Fruit fly (Drosophila melanogaster) whole organism, embryonic: Measurements from ENCODE around the gene Cyp12a5.

Source experiments
- CG11085 ChIP-seq: fragments of 200-800 bp; sonication (Bioruptor generic); IDR thresholded peaks from 2 replicates; pipeline ENCODE4 v1.3.6; 2022; ENCODE audit warnings: missing biosample characterization, missing genetic modification characterization
- CG11723 ChIP-seq: fragments of 200-800 bp; sonication (Bioruptor generic); optimal IDR thresholded peaks from 2 replicates; lab custom pipeline; 2017; ENCODE audit warnings: missing biosample characterization, mild to moderate bottlenecking, missing genetic modification characterization
- CG12071 ChIP-seq: fragments of 200-800 bp; sonication (Bioruptor generic); optimal IDR thresholded peaks from 3 replicates; lab custom pipeline; 2018; ENCODE audit warnings: missing biosample characterization, mild to moderate bottlenecking, missing genetic modification characterization
- CG14667 ChIP-seq: fragments of 200-800 bp; sonication (Bioruptor generic); IDR thresholded peaks from 2 replicates; pipeline ENCODE4 v1.3.6; 2022; ENCODE audit warnings: missing biosample characterization, missing genetic modification characterization
- CG14965 ChIP-seq: fragments of 200-800 bp; sonication (Bioruptor generic); optimal IDR thresholded peaks from 2 replicates; lab custom pipeline; 2016; ENCODE audit warnings: missing biosample characterization, missing genetic modification characterization, borderline replicate concordance
- CG15514 ChIP-seq: fragments of 200-800 bp; sonication (Bioruptor generic); optimal IDR thresholded peaks from 3 replicates; lab custom pipeline; 2017; ENCODE audit warnings: missing biosample characterization, missing genetic modification characterization, mild to moderate bottlenecking, moderate library complexity, missing genetic modification reagents
- CG17385 ChIP-seq: fragments of 200-800 bp; sonication (Bioruptor generic); optimal IDR thresholded peaks from 3 replicates; lab custom pipeline; 2018; ENCODE audit warnings: missing biosample characterization, mild to moderate bottlenecking, missing genetic modification characterization
- CG17802 ChIP-seq: fragments of 200-800 bp; sonication (Bioruptor generic); optimal IDR thresholded peaks from 2 replicates; lab custom pipeline; 2018; ENCODE audit warnings: missing biosample characterization, mild to moderate bottlenecking, missing genetic modification characterization, moderate library complexity
- CG18011 ChIP-seq: fragments of 200-800 bp; sonication (Bioruptor generic); optimal IDR thresholded peaks from 2 replicates; lab custom pipeline; 2017; ENCODE audit warnings: missing biosample characterization, missing genetic modification characterization, mild to moderate bottlenecking, moderate library complexity, missing genotype
- CG2199 ChIP-seq: fragments of 200-800 bp; sonication (Bioruptor generic); IDR thresholded peaks from 3 replicates; pipeline ENCODE4 v1.3.6; 2022; ENCODE audit warnings: missing biosample characterization, missing genetic modification characterization
- CG2202 ChIP-seq: fragments of 200-800 bp; sonication (Bioruptor generic); optimal IDR thresholded peaks from 2 replicates; lab custom pipeline; 2018; ENCODE audit warnings: missing biosample characterization, mild to moderate bottlenecking, missing genetic modification characterization
- CG2678 ChIP-seq: fragments of 200-800 bp; sonication (Bioruptor generic); optimal IDR thresholded peaks from 3 replicates; lab custom pipeline; 2019; ENCODE audit warnings: missing biosample characterization, mild to moderate bottlenecking, missing genetic modification characterization, moderate library complexity
- CG2712 ChIP-seq: fragments of 200-800 bp; optimal IDR thresholded peaks from 3 replicates; lab custom pipeline; 2019; ENCODE audit warnings: missing biosample characterization, mild to moderate bottlenecking, missing genetic modification characterization, moderate library complexity
- CG30403 ChIP-seq: fragments of 200-800 bp; sonication (Bioruptor generic); optimal IDR thresholded peaks from 3 replicates; lab custom pipeline; 2016; ENCODE audit warnings: missing biosample characterization, missing genetic modification characterization
- CG3838 ChIP-seq: fragments of 200-800 bp; sonication (Bioruptor generic); optimal IDR thresholded peaks from 3 replicates; lab custom pipeline; 2016; ENCODE audit warnings: missing biosample characterization, missing genetic modification characterization
- CG4328 ChIP-seq: fragments of 200-800 bp; sonication (Bioruptor generic); optimal IDR thresholded peaks from 3 replicates; lab custom pipeline; 2017; ENCODE audit warnings: missing biosample characterization, missing genetic modification reagents, missing genetic modification characterization
- CG6254 ChIP-seq: fragments of 200-800 bp; sonication (Bioruptor generic); optimal IDR thresholded peaks from 3 replicates; lab custom pipeline; 2017; ENCODE audit warnings: mild to moderate bottlenecking, missing biosample characterization, missing genetic modification reagents, missing genetic modification characterization
- CG9817 ChIP-seq: fragments of 200-800 bp; sonication (Bioruptor generic); optimal IDR thresholded peaks from 2 replicates; lab custom pipeline; 2018; ENCODE audit warnings: missing biosample characterization, mild to moderate bottlenecking, missing genetic modification characterization, moderate library complexity
- Camta ChIP-seq: fragments of 200-800 bp; sonication (Bioruptor generic); optimal IDR thresholded peaks from 2 replicates; lab custom pipeline; 2016; ENCODE audit warnings: missing biosample characterization, missing genetic modification characterization
- D ChIP-seq, 2 experiments: fragments of 200-800 bp in 1 of 2; fragments of >200 bp in 1 of 2; sonication (Bioruptor generic) in 1 of 2; optimal IDR thresholded peaks; 2 replicates in 1 of 2; 3 replicates in 1 of 2; lab custom pipeline; 2017; ENCODE audit warnings: mild to moderate bottlenecking in 1 of 2, missing biosample characterization in 1 of 2, missing genetic modification characterization in 1 of 2, missing genetic modification reagents in 1 of 2
- Dref ChIP-seq: fragments of 200-800 bp; sonication (Bioruptor generic); IDR thresholded peaks from 2 replicates; pipeline ENCODE4 v1.3.6; 2022; ENCODE audit warnings: missing biosample characterization, missing genetic modification characterization
- Eip74EF ChIP-seq, 2 experiments: fragments of 200-800 bp in 1 of 2; fragments of >200 bp in 1 of 2; sonication (Bioruptor generic) in 1 of 2; optimal IDR thresholded peaks; 2 replicates each; lab custom pipeline; 2017 to 2019; ENCODE audit warnings: missing biosample characterization in 2 of 2, missing genetic modification characterization in 2 of 2, mild to moderate bottlenecking in 1 of 2, moderate library complexity in 1 of 2
- Elba2 ChIP-seq: fragments of 200-800 bp; sonication (Bioruptor generic); optimal IDR thresholded peaks from 3 replicates; lab custom pipeline; 2016; ENCODE audit warnings: missing biosample characterization, missing genetic modification characterization
- Fer1 ChIP-seq: fragments of 200-800 bp; sonication (Bioruptor generic); optimal IDR thresholded peaks from 2 replicates; lab custom pipeline; 2017; ENCODE audit warnings: missing biosample characterization, mild to moderate bottlenecking, missing genetic modification characterization
- Fer2 ChIP-seq: fragments of 200-800 bp; sonication (Bioruptor generic); optimal IDR thresholded peaks from 2 replicates; lab custom pipeline; 2018; ENCODE audit warnings: missing biosample characterization, mild to moderate bottlenecking, missing genetic modification characterization, moderate library complexity
- Hand ChIP-seq: fragments of 200-800 bp; sonication (Bioruptor generic); optimal IDR thresholded peaks from 2 replicates; lab custom pipeline; 2017; ENCODE audit warnings: mild to moderate bottlenecking, missing biosample characterization, missing genetic modification reagents, missing genetic modification characterization
- MBD-R2 ChIP-seq: fragments of 200-800 bp; sonication (Bioruptor generic); IDR thresholded peaks from 2 replicates; pipeline ENCODE4 v1.3.6; 2022; ENCODE audit warnings: missing biosample characterization, missing genetic modification characterization
- Mad ChIP-seq: fragments of 200-800 bp; sonication (Bioruptor generic); optimal IDR thresholded peaks from 2 replicates; lab custom pipeline; 2016; ENCODE audit warnings: missing biosample characterization, missing genetic modification characterization
- Neu2 ChIP-seq: fragments of 200-800 bp; sonication (Bioruptor generic); optimal IDR thresholded peaks from 3 replicates; lab custom pipeline; 2016; ENCODE audit warnings: missing biosample characterization, missing genetic modification characterization, borderline replicate concordance
- NfI ChIP-seq: fragments of 200-800 bp; sonication (Bioruptor generic); optimal IDR thresholded peaks from 3 replicates; lab custom pipeline; 2018; ENCODE audit warnings: missing biosample characterization, mild to moderate bottlenecking, missing genetic modification characterization, moderate library complexity
- Oli ChIP-seq: fragments of 200-800 bp; sonication (Bioruptor generic); optimal IDR thresholded peaks from 2 replicates; lab custom pipeline; 2018; ENCODE audit warnings: missing biosample characterization, mild to moderate bottlenecking, missing genetic modification characterization, moderate library complexity
- Pdp1 ChIP-seq, 2 experiments: fragments of 200-800 bp; sonication (Bioruptor generic); optimal IDR thresholded peaks; 3 replicates each; lab custom pipeline; 2016; ENCODE audit warnings: missing biosample characterization in 2 of 2, missing genetic modification characterization in 2 of 2, mild to moderate bottlenecking in 1 of 2, moderate library complexity in 1 of 2
- Sin3A ChIP-seq: fragments of >200 bp; optimal IDR thresholded peaks from 2 replicates; lab custom pipeline; 2018
- Six4 ChIP-seq: fragments of 200-800 bp; sonication (Bioruptor generic); optimal IDR thresholded peaks from 2 replicates; lab custom pipeline; 2016; ENCODE audit warnings: missing biosample characterization, missing genetic modification characterization
- al ChIP-seq: fragments of 200-800 bp; sonication (Bioruptor generic); IDR thresholded peaks from 2 replicates; pipeline ENCODE4 v1.3.6; 2022; ENCODE audit warnings: missing biosample characterization, missing genetic modification characterization
- cato ChIP-seq: fragments of 200-800 bp; sonication (Bioruptor generic); optimal IDR thresholded peaks from 2 replicates; lab custom pipeline; 2016; ENCODE audit warnings: missing biosample characterization, missing genetic modification characterization, borderline replicate concordance
- dan ChIP-seq: fragments of 200-800 bp; sonication (Bioruptor generic); IDR thresholded peaks from 2 replicates; pipeline ENCODE4 v1.3.6; 2022; ENCODE audit warnings: missing biosample characterization, missing genetic modification characterization
- danr ChIP-seq: fragments of 200-800 bp; sonication (Bioruptor generic); IDR thresholded peaks from 2 replicates; pipeline ENCODE4 v1.3.6; 2022; ENCODE audit warnings: missing biosample characterization, missing genetic modification characterization
- disco-r ChIP-seq: fragments of 200-800 bp; sonication (Bioruptor generic); optimal IDR thresholded peaks from 2 replicates; lab custom pipeline; 2016; ENCODE audit warnings: missing biosample characterization, missing genetic modification characterization
- dysf ChIP-seq: fragments of 200-800 bp; sonication (Bioruptor generic); IDR thresholded peaks from 3 replicates; pipeline ENCODE4 v1.3.6; 2022; ENCODE audit warnings: missing biosample characterization, missing genetic modification characterization
- en ChIP-seq: fragments of 200-800 bp; sonication (Bioruptor generic); optimal IDR thresholded peaks from 2 replicates; lab custom pipeline; 2016; ENCODE audit warnings: missing biosample characterization, missing genetic modification characterization
- knrl ChIP-seq: fragments of 200-800 bp; sonication (Bioruptor generic); IDR thresholded peaks from 3 replicates; pipeline ENCODE4 v1.3.6; 2022; ENCODE audit warnings: missing biosample characterization, missing genetic modification characterization; ENCODE audit not compliant: partially characterized antibody
- luna ChIP-seq: fragments of 200-800 bp; sonication (Bioruptor generic); optimal IDR thresholded peaks from 2 replicates; lab custom pipeline; 2016; ENCODE audit warnings: missing biosample characterization, missing genetic modification characterization
- nerfin-2 ChIP-seq: fragments of 200-800 bp; sonication (Bioruptor generic); IDR thresholded peaks from 2 replicates; pipeline ENCODE4 v1.3.6; 2022; ENCODE audit warnings: missing biosample characterization, missing genetic modification characterization; ENCODE audit not compliant: partially characterized antibody
- oc ChIP-seq: fragments of 200-800 bp; sonication (Bioruptor generic); optimal IDR thresholded peaks from 2 replicates; lab custom pipeline; 2018; ENCODE audit warnings: missing biosample characterization, mild to moderate bottlenecking, missing genetic modification characterization, moderate library complexity
- sens ChIP-seq: fragments of 200-800 bp; sonication (Bioruptor generic); peaks from one replicate; lab custom pipeline; 2016; ENCODE audit warnings: missing biosample characterization, missing genetic modification characterization
- ttk ChIP-seq: fragments of 200-800 bp; sonication (Bioruptor generic); IDR thresholded peaks from 2 replicates; pipeline ENCODE4 v2.1.2; 2022; ENCODE audit warnings: missing biosample characterization, missing genetic modification characterization
- unc-4 ChIP-seq: fragments of 200-800 bp; sonication (Bioruptor generic); IDR thresholded peaks from 2 replicates; pipeline ENCODE4 v1.3.6; 2022; ENCODE audit warnings: missing biosample characterization, missing genetic modification characterization; ENCODE audit not compliant: partially characterized antibody
- usp ChIP-seq: fragments of >200 bp; optimal IDR thresholded peaks from 2 replicates; lab custom pipeline; 2017; ENCODE audit warnings: missing biosample characterization, missing genetic modification characterization

Cyp12a5 gene

DNA sequence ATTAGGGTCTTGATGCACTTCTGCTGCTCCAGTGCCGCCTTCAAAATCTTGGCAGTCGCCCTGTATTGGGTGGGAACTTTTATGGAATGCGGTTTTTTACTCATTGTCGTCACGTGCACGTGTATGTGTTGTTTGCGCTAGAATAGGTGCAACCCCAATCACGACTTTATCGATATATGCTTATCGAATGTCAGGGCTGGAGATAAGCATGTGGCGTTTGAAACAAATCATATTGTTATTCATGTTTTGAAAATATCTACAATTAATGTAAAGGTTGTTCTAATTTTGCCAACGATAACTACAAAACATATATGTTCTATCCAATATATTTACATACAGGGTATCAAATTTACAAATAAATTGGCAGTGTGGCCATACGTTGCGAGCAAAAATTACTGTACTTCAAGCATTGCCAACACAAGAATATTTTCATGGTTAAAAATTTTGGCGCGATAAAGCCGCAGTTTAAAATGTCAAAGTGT, 29.7 kb downstream of the Cyp12a5 start, which contains the start of the genes CG42359 and Nsun5 (continued):
- TF ChIP-seq CG2678 (tag; lab: Kevin White, UChicago) = peak; percentile 89
- TF ChIP-seq CG2199 = peak; percentile 81; the same call in 2 of the 3 replicates
- peak; percentile 94 for TF ChIP-seq CG30403 (GFP tag; lab: Kevin White, UChicago)
- peak; percentile 84 for TF ChIP-seq Mad (GFP tag; lab: Kevin White, UChicago)
- peak; percentile 88 for TF ChIP-seq CG9817
- TF ChIP-seq CG17802 = peak; percentile 73
- peak; percentile 94 for TF ChIP-seq CG2712
- TF ChIP-seq Camta (GFP tag; lab: Kevin White, UChicago) = peak; percentile 88
- TF ChIP-seq CG12071 = peak; percentile 85
- TF ChIP-seq CG17385 (GFP tag; lab: Kevin White, UChicago) = peak; percentile 74
- peak; percentile 85 for TF ChIP-seq Dref (GFP tag; lab: Robert Waterston, UW)
- TF ChIP-seq en (GFP tag; lab: Kevin White, UChicago) = peak; percentile 60
- peak; percentile 92 for TF ChIP-seq CG15514 (GFP tag; lab: Kevin White, UChicago)
- peak; percentile 76 for TF ChIP-seq nerfin-2 (GFP tag; lab: Robert Waterston, UW)
- TF ChIP-seq CG18011 (GFP tag; lab: Kevin White, UChicago) = peak; percentile 81
- peak; percentile 79 for TF ChIP-seq dan (GFP tag; lab: Robert Waterston, UW)
- TF ChIP-seq CG11723 (GFP tag; lab: Kevin White, UChicago) = peak; percentile 64
- TF ChIP-seq disco-r (GFP tag; lab: Kevin White, UChicago) = peak; percentile 76
- peak; percentile 70 for TF ChIP-seq Neu2
- peak; percentile 91 to 94 for TF ChIP-seq Pdp1 (GFP tag; optimal IDR thresholded peaks at IDR 0.05; lab: Kevin White, UChicago)
- peak; percentile 92 for TF ChIP-seq knrl (GFP tag; lab: Robert Waterston, UW)
- peak; percentile 88 for TF ChIP-seq NfI
- peak; percentile 87 for TF ChIP-seq al (GFP tag; lab: Robert Waterston, UW)
- TF ChIP-seq luna (GFP tag; lab: Kevin White, UChicago) = peak; percentile 70
- peak; percentile 98 for TF ChIP-seq sens (GFP tag; lab: Kevin White, UChicago)
- TF ChIP-seq CG4328 = peak; percentile 79
- TF ChIP-seq Oli (tag; lab: Kevin White, UChicago) = peak; percentile 81
- peak; percentile 83 for TF ChIP-seq CG6254 (GFP tag; lab: Kevin White, UChicago)
- TF ChIP-seq usp (GFP tag; lab: Kevin White, UChicago) = no peak
- peak; percentile 65 for TF ChIP-seq CG14965 (GFP tag; lab: Kevin White, UChicago)
- TF ChIP-seq CG11085 (GFP tag; lab: Robert Waterston, UW) = peak; percentile 84
- TF ChIP-seq CG3838 (GFP tag; lab: Kevin White, UChicago) = peak; percentile 79
- peak; percentile 87 for TF ChIP-seq cato
- TF ChIP-seq Fer1 = peak; percentile 91
- TF ChIP-seq oc (tag; lab: Kevin White, UChicago) = peak; percentile 87
- TF ChIP-seq CG2202 = peak; percentile 77
- peak in 1 of 2 experiments; percentile 63 for TF ChIP-seq Eip74EF (GFP tag; optimal IDR thresholded peaks at IDR 0.05; lab: Kevin White, UChicago)
- TF ChIP-seq Hand (GFP tag; lab: Kevin White, UChicago) = peak; percentile 48
- peak; percentile 62; the same call in 1 of the 2 replicates for TF ChIP-seq danr
- no peak for TF ChIP-seq D (optimal IDR thresholded peaks at IDR 0.05; lab: Kevin White, UChicago)
- peak; percentile 79 for TF ChIP-seq D (GFP tag; optimal IDR thresholded peaks at IDR 0.05; lab: Kevin White, UChicago)
- TF ChIP-seq Six4 (GFP tag; lab: Kevin White, UChicago) = peak; percentile 91
- peak; percentile 89 for TF ChIP-seq ttk (GFP tag; lab: Robert Waterston, UW)
- TF ChIP-seq Sin3A (lab: Kevin White, UChicago) = peak; percentile 92
- peak; percentile 75 for TF ChIP-seq Fer2 (tag; lab: Kevin White, UChicago)
- TF ChIP-seq Elba2 (GFP tag; lab: Kevin White, UChicago) = peak; percentile 85
- peak; percentile 87 for TF ChIP-seq MBD-R2 (GFP tag; lab: Robert Waterston, UW)
- peak; percentile 95 for TF ChIP-seq unc-4 (GFP tag; lab: Robert Waterston, UW)
- TF ChIP-seq dysf (GFP tag; lab: Robert Waterston, UW) = peak; percentile 87
- peak; percentile 87 for TF ChIP-seq CG14667 (GFP tag; lab: Robert Waterston, UW)
